Worm (Caenorhabditis elegans): ENCODE results near the gene F49A5.10.

ce11 chrV:16827485-16827884 is 47.6 kb upstream of the F49A5.10 start, which contains the start of gene srh-216:
- no peak for TF ChIP-seq ama-1 (optimal IDR thresholded peaks at IDR 0.05)
- TF ChIP-seq fos-1 (tag; optimal IDR thresholded peaks at IDR 0.05): no peak
- no peak for TF ChIP-seq ceh-82 (tag; optimal IDR thresholded peaks at IDR 0.05)
- TF ChIP-seq Y55F3AM.14 (GFP tag; optimal IDR thresholded peaks at IDR 0.05): no peak
- no peak for TF ChIP-seq nhr-12 (tag; optimal IDR thresholded peaks at IDR 0.05)
- no peak for TF ChIP-seq unc-62 (GFP tag; optimal IDR thresholded peaks at IDR 0.05)
